Fruit fly (Drosophila melanogaster): ENCODE measurements around the gene Cds.

Gene Cds

DNA sequence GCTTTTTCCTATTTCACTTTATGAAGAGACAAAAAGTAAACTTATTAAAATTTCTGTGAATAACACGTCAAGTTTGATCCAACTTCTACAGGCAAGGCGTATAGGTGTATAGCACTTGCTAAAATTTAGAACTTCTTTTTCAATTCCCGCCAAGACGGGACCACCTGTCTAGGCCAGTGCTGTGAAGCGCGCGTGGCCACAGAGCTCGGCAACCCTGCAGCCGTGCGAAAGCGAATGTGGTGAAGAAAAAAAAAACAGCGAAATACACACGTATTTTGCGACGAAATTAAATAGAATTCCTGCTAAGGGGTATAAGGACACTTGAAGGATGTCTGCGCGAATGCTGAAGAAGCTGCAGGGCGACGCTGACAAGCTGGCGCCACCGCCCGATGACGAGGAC, 17.4 kb upstream of the Cds start, which contains the start of gene Nulp1:
Nulp1 (plus strand) TSS at position 198 of the 400 bp plus-strand sequence.
- peak; percentile 49 for TF ChIP-seq Fer1 (GFP tag; optimal IDR thresholded peaks at IDR 0.05)
- no peak for TF ChIP-seq CG11696 (GFP tag; IDR thresholded peaks at IDR 0.05)
- TF ChIP-seq CG9727 (GFP tag; optimal IDR thresholded peaks at IDR 0.05): no peak
- TF ChIP-seq CG8478 (optimal IDR thresholded peaks at IDR 0.05): no peak
- peak; percentile 25 for TF ChIP-seq Dip3 (GFP tag; optimal IDR thresholded peaks at IDR 0.05)
- peak; percentile 70 for TF ChIP-seq CG32772 (GFP tag; IDR thresholded peaks at IDR 0.05)
- peak; percentile 33 for TF ChIP-seq Sry-δ (GFP tag; optimal IDR thresholded peaks at IDR 0.05)
- TF ChIP-seq bowl (GFP tag; IDR thresholded peaks at IDR 0.05): no peak
- peak; percentile 74 for TF ChIP-seq sens (GFP tag)
- no peak for TF ChIP-seq gt (GFP tag; IDR thresholded peaks at IDR 0.05)
- TF ChIP-seq chm (GFP tag; IDR thresholded peaks at IDR 0.05): no peak
- peak; percentile 27 for TF ChIP-seq CG9609 (GFP tag; optimal IDR thresholded peaks at IDR 0.05)
- TF ChIP-seq CG4328 (GFP tag; optimal IDR thresholded peaks at IDR 0.05): no peak
- peak; percentile 52 for TF ChIP-seq Bgb (GFP tag; IDR thresholded peaks at IDR 0.05; ENCODE audit: partially characterized antibody)
- TF ChIP-seq CG15601 (tag; optimal IDR thresholded peaks at IDR 0.05): no peak
- no peak for TF ChIP-seq CG3281 (GFP tag; optimal IDR thresholded peaks at IDR 0.05)
- peak; percentile 58 for TF ChIP-seq ftz-f1 (GFP tag; optimal IDR thresholded peaks at IDR 0.05)
- TF ChIP-seq CG4424 (GFP tag; optimal IDR thresholded peaks at IDR 0.05): no peak
- TF ChIP-seq Gsc (GFP tag; IDR thresholded peaks at IDR 0.05): no peak
- peak; percentile 35 for TF ChIP-seq Xbp1 (GFP tag; optimal IDR thresholded peaks at IDR 0.05)
- peak; percentile 50 for TF ChIP-seq CG9932 (GFP tag; IDR thresholded peaks at IDR 0.05)
- no peak for TF ChIP-seq CG11560 (tag; IDR thresholded peaks at IDR 0.05)
- peak; percentile 44 for TF ChIP-seq her (GFP tag; optimal IDR thresholded peaks at IDR 0.05)
- TF ChIP-seq BEAF-32 (GFP tag; optimal IDR thresholded peaks at IDR 0.05): peak; percentile 24
- peak; percentile 84 for TF ChIP-seq Blimp-1 (GFP tag; optimal IDR thresholded peaks at IDR 0.05)
- TF ChIP-seq Max (GFP tag; optimal IDR thresholded peaks at IDR 0.05): peak; percentile 37
- TF ChIP-seq shn (GFP tag; optimal IDR thresholded peaks at IDR 0.05): peak; percentile 8
- no peak for TF ChIP-seq CG31224 (GFP tag; IDR thresholded peaks at IDR 0.05)
- TF ChIP-seq gsb-n (tag; optimal IDR thresholded peaks at IDR 0.05): no peak
- TF ChIP-seq CG10267 (tag; optimal IDR thresholded peaks at IDR 0.05): peak; percentile 91
- TF ChIP-seq CG7786 (GFP tag; optimal IDR thresholded peaks at IDR 0.05): peak; percentile 13
- TF ChIP-seq CG8290 (GFP tag; optimal IDR thresholded peaks at IDR 0.05): no peak
- TF ChIP-seq CG8290 (tag; optimal IDR thresholded peaks at IDR 0.05): peak in 1 of 2 experiments; percentile 67
- TF ChIP-seq sug (tag; optimal IDR thresholded peaks at IDR 0.05): peak; percentile 70
- peak; percentile 5 for TF ChIP-seq bab2 (GFP tag; optimal IDR thresholded peaks at IDR 0.05)
- TF ChIP-seq gsb (GFP tag; IDR thresholded peaks at IDR 0.05): 0 out of 2 replicates have a peak, but pooled peaks have one; percentile 18
- TF ChIP-seq fd102C (GFP tag; optimal IDR thresholded peaks at IDR 0.05): no peak
- no peak for TF ChIP-seq kay (GFP tag; optimal IDR thresholded peaks at IDR 0.05)
- TF ChIP-seq CG12299 (tag; optimal IDR thresholded peaks at IDR 0.05): no peak
- no peak for TF ChIP-seq CG2678 (tag; optimal IDR thresholded peaks at IDR 0.05)
- TF ChIP-seq CG3838 (GFP tag; optimal IDR thresholded peaks at IDR 0.05): no peak
- peak; percentile 10 for TF ChIP-seq CG9817 (tag; optimal IDR thresholded peaks at IDR 0.05)
- TF ChIP-seq eyg (GFP tag; optimal IDR thresholded peaks at IDR 0.05): peak; percentile 9
- TF ChIP-seq wdn (GFP tag; IDR thresholded peaks at IDR 0.05): 0 out of 2 replicates have a peak, but pooled peaks have one; percentile 16
- no peak for TF ChIP-seq CG32532 (GFP tag; IDR thresholded peaks at IDR 0.05)
- TF ChIP-seq dpn (GFP tag; optimal IDR thresholded peaks at IDR 0.05): peak; percentile 1 to 42
- TF ChIP-seq CG17912 (GFP tag; optimal IDR thresholded peaks at IDR 0.05): no peak
- TF ChIP-seq CTCF (GFP tag; optimal IDR thresholded peaks at IDR 0.05): no peak
- TF ChIP-seq CG7556 (GFP tag; optimal IDR thresholded peaks at IDR 0.05): no peak
- peak; percentile 25; the same call in 1 of the 2 replicates for TF ChIP-seq Xrp1 (GFP tag; IDR thresholded peaks at IDR 0.05)
- peak; percentile 22 for TF ChIP-seq CG1233 (GFP tag; optimal IDR thresholded peaks at IDR 0.05)
- TF ChIP-seq ro (GFP tag; IDR thresholded peaks at IDR 0.05): no peak
- TF ChIP-seq CG2116 (GFP tag; optimal IDR thresholded peaks at IDR 0.05): peak; percentile 55
- no peak for TF ChIP-seq insv (GFP tag; optimal IDR thresholded peaks at IDR 0.05)
